Fruit fly (Drosophila melanogaster): ENCODE data around the gene CG14154.

DNA sequence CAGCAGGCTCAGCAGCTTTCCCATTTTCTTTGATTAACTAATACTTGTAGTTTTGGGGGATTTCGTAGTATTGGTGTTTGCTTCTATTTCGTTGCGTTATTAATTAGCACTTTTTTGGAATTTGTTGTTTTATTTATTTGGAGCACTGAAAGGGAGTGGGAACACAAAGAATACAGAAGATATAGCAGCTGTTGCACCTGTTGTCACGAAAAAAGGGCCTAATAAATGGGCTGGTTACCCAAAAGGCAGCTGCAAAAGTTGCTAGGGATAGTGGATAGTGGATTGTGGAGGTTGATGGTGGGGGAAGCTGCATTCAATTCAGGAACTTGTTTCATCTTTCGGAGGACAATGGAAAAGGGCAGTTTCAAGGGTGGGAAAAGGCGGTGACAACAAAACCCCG is 17.8 kb downstream of the CG14154 start:
- TF ChIP-seq CTCF (optimal IDR thresholded peaks at IDR 0.05), result no peak
- TF ChIP-seq CG8478 (optimal IDR thresholded peaks at IDR 0.05), result no peak
